Fruit fly (Drosophila melanogaster): ENCODE data around the gene CG9592.

dm6 chr3L:14517525-14517924, at the start of gene CG9592:
- TF ChIP-seq sage (GFP tag; optimal IDR thresholded peaks at IDR 0.05) (no peak), pan (optimal IDR thresholded peaks at IDR 0.05) (no peak), br (GFP tag; optimal IDR thresholded peaks at IDR 0.05) (no peak), h (GFP tag; optimal IDR thresholded peaks at IDR 0.05) (no peak), Myc (optimal IDR thresholded peaks at IDR 0.05) (no peak), psq (GFP tag; optimal IDR thresholded peaks at IDR 0.05) (no peak)

Measured in whole organism, wandering third instar larva.